Worm (Caenorhabditis elegans) whole organism, midembryonic: Measurements from ENCODE around the gene Y62H9A.7.

Experiments
- cog-1 ChIP-seq: sonication (generic microtip); optimal IDR thresholded peaks from 2 replicates; lab custom pipeline; 2016; ENCODE audit warnings: missing genetic modification characterization, missing compliant biosample characterization
- flt-1 ChIP-seq: fragments of 200-800 bp; sonication (Bioruptor generic); IDR thresholded peaks from 2 replicates; pipeline ENCODE4 v1.3.6; 2022; ENCODE audit warnings: missing genetic modification characterization, missing compliant biosample characterization
- klf-2 ChIP-seq: fragments of 200-800 bp; sonication (Bioruptor generic); conservative IDR thresholded peaks from 2 replicates; pipeline ENCODE4 v1.3.6; 2022; ENCODE audit warnings: missing genetic modification reagents, missing genetic modification characterization, missing compliant biosample characterization
- ref-1 ChIP-seq: fragments of 200-800 bp; sonication (Bioruptor generic); conservative IDR thresholded peaks from 2 replicates; pipeline ENCODE4 v1.3.6; 2022; ENCODE audit warnings: missing genetic modification reagents, missing genetic modification characterization, missing compliant biosample characterization
- tab-1 ChIP-seq: fragments of 200-800 bp; sonication (Bioruptor generic); IDR thresholded peaks from 2 replicates; pipeline ENCODE4 v1.3.6; 2022; ENCODE audit warnings: missing genetic modification characterization, missing compliant biosample characterization
- ztf-23 ChIP-seq: fragments of 200-800 bp; sonication (Bioruptor generic); IDR thresholded peaks from 2 replicates; pipeline ENCODE4 v1.3.6; 2022; ENCODE audit warnings: missing genetic modification reagents, missing genetic modification characterization, missing compliant biosample characterization

DNA sequence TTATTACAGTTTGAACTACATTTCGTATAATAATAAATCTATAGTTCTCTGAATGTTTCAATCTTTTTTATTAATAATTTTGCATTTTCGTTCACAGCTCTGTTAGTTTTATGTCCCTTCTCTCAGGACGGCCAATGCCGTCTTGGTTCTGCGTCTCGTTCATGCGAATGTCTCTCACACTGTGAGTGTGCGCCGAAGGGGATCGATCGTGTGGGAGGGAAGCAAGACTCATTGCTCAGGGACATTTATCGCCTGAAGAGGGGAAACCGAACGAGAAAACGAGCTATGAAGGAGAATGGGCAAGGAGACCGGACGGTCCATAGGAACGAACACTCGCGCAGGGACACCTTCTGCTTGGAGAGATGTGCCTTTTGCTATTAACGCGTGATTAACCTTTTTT is 13.6 kb upstream of the Y62H9A.7 start:
- TF ChIP-seq flt-1 (no peak), klf-2 (GFP tag; lab: Robert Waterston, UW) (no peak), tab-1 (GFP tag; lab: Robert Waterston, UW) (no peak), cog-1 (no peak), ref-1 (no peak), ztf-23 (no peak)
